Worm (Caenorhabditis elegans) whole organism, young adult: ENCODE measurements around the gene rps-25.

Source experiments
- B0019.2 ChIP-seq: fragments of 200-800 bp; sonication (Bioruptor generic); conservative IDR thresholded peaks from 2 replicates; pipeline ENCODE4 v1.3.6; 2022; ENCODE audit warnings: missing genetic modification reagents, missing genetic modification characterization, missing compliant biosample characterization
- C06A6.2 ChIP-seq: fragments of 200-800 bp; sonication (Bioruptor generic); conservative IDR thresholded peaks from 2 replicates; pipeline ENCODE4 v1.3.6; 2022; ENCODE audit warnings: missing genetic modification characterization, missing compliant biosample characterization
- F10E7.11 ChIP-seq: sonication (generic microtip); optimal IDR thresholded peaks from 2 replicates; lab custom pipeline; 2017; ENCODE audit warnings: mild to moderate bottlenecking, missing genetic modification characterization, moderate library complexity, missing compliant biosample characterization
- F33H1.4 ChIP-seq: fragments of 200-800 bp; sonication (Bioruptor generic); IDR thresholded peaks from 2 replicates; pipeline ENCODE4 v1.3.6; 2022; ENCODE audit warnings: missing genetic modification reagents, missing genetic modification characterization, missing compliant biosample characterization
- F49E8.2 ChIP-seq: sonication (generic microtip); optimal IDR thresholded peaks from 3 replicates; lab custom pipeline; 2017; ENCODE audit warnings: missing genetic modification characterization, mild to moderate bottlenecking, missing compliant biosample characterization, antibody characterized with exemption, moderate library complexity; ENCODE audit not compliant: insufficient read depth
- F55B11.4 ChIP-seq: sonication (generic microtip); optimal IDR thresholded peaks from 2 replicates; lab custom pipeline; 2016; ENCODE audit warnings: missing compliant biosample characterization, missing genetic modification characterization, borderline replicate concordance; ENCODE audit not compliant: insufficient read depth
- Y56A3A.18 ChIP-seq: fragments of 200-800 bp; sonication (Bioruptor generic); IDR thresholded peaks from 2 replicates; pipeline ENCODE4 v1.3.6; 2022; ENCODE audit warnings: missing genetic modification reagents, missing genetic modification characterization, missing compliant biosample characterization
- Y79H2A.3 ChIP-seq: fragments of 200-800 bp; sonication (Bioruptor generic); conservative IDR thresholded peaks from 2 replicates; pipeline ENCODE4 v1.3.6; 2022; ENCODE audit warnings: missing genetic modification reagents, missing genetic modification characterization, missing compliant biosample characterization
- Y95B8A.8 ChIP-seq: fragments of 200-800 bp; sonication (Bioruptor generic); IDR thresholded peaks from 2 replicates; pipeline ENCODE4 v1.3.6; 2022; ENCODE audit warnings: missing genetic modification reagents, missing genetic modification characterization, missing compliant biosample characterization
- akir-1 ChIP-seq: fragments of 200-800 bp; sonication (Bioruptor generic); optimal IDR thresholded peaks from 2 replicates; lab custom pipeline; 2018; ENCODE audit warnings: mild to moderate bottlenecking, missing genetic modification characterization, moderate library complexity, missing compliant biosample characterization
- ama-1 ChIP-seq, 3 experiments: fragments of 150-350 bp in 1 of 3; sonication (generic microtip) in 2 of 3; optimal IDR thresholded peaks; 2 replicates each; lab custom pipeline; 2014 to 2018; ENCODE audit warnings: missing biosample characterization in 2 of 3, missing genetic modification characterization in 2 of 3, missing genetic modification reagents in 2 of 3
- aptf-2 ChIP-seq: fragments of 200-800 bp; sonication (Bioruptor generic); conservative IDR thresholded peaks from 2 replicates; pipeline ENCODE4 v1.3.6; 2022; ENCODE audit warnings: missing genetic modification reagents, missing genetic modification characterization, missing compliant biosample characterization
- aptf-3 ChIP-seq: fragments of 200-800 bp; sonication (Bioruptor generic); IDR thresholded peaks from 2 replicates; pipeline ENCODE4 v1.3.6; 2022; ENCODE audit warnings: missing genetic modification characterization, missing compliant biosample characterization
- cebp-1 ChIP-seq, 2 experiments: fragments of 200-800 bp in 1 of 2; sonication (Bioruptor generic) in 1 of 2; sonication (generic microtip) in 1 of 2; IDR thresholded peaks in 1 of 2; optimal IDR thresholded peaks in 1 of 2; 2 replicates each; pipeline versions ENCODE4 v1.3.6 to Lab custom; 2017 to 2022; ENCODE audit warnings: missing compliant biosample characterization in 2 of 2, missing genetic modification characterization in 2 of 2, mild to moderate bottlenecking in 1 of 2, missing genetic modification reagents in 1 of 2, moderate library complexity in 1 of 2
- ceh-100 ChIP-seq: fragments of 200-800 bp; sonication (Bioruptor generic); IDR thresholded peaks from 2 replicates; pipeline ENCODE4 v1.3.6; 2022; ENCODE audit warnings: missing genetic modification reagents, missing genetic modification characterization, missing compliant biosample characterization
- ceh-91 ChIP-seq: fragments of 200-800 bp; sonication (Bioruptor generic); IDR thresholded peaks from 2 replicates; pipeline ENCODE4 v1.3.6; 2022; ENCODE audit warnings: missing genetic modification reagents, missing genetic modification characterization, missing compliant biosample characterization
- dpff-1 ChIP-seq: sonication (generic microtip); optimal IDR thresholded peaks from 2 replicates; lab custom pipeline; 2017; ENCODE audit warnings: mild to moderate bottlenecking, missing genetic modification characterization, missing compliant biosample characterization
- dpl-1 ChIP-seq: fragments of 150-350 bp; optimal IDR thresholded peaks from 2 replicates; lab custom pipeline; 2014; ENCODE audit warnings: missing biosample characterization, missing genetic modification reagents, missing genetic modification characterization
- egl-18 ChIP-seq: fragments of 200-800 bp; sonication (Bioruptor generic); IDR thresholded peaks from 2 replicates; pipeline ENCODE4 v1.3.6; 2022; ENCODE audit warnings: missing genetic modification reagents, missing genetic modification characterization, missing compliant biosample characterization
- egl-44 ChIP-seq: fragments of 200-800 bp; sonication (Bioruptor generic); IDR thresholded peaks from 2 replicates; pipeline ENCODE4 v1.3.6; 2022; ENCODE audit warnings: missing genetic modification reagents, missing genetic modification characterization, missing compliant biosample characterization
- hlh-12 ChIP-seq: sonication (generic microtip); optimal IDR thresholded peaks from 2 replicates; lab custom pipeline; 2016; ENCODE audit warnings: missing genetic modification characterization, missing compliant biosample characterization
- hmg-1.2 ChIP-seq: fragments of 200-800 bp; sonication (Bioruptor generic); IDR thresholded peaks from 2 replicates; pipeline ENCODE4 v1.3.6; 2022; ENCODE audit warnings: missing genetic modification reagents, missing genetic modification characterization, missing compliant biosample characterization
- hmg-20 ChIP-seq: fragments of 200-800 bp; sonication (Bioruptor generic); IDR thresholded peaks from 2 replicates; pipeline ENCODE4 v1.3.6; 2022; ENCODE audit warnings: missing genetic modification reagents, missing genetic modification characterization, missing compliant biosample characterization
- hrde-1 ChIP-seq: sonication (generic microtip); optimal IDR thresholded peaks from 2 replicates; lab custom pipeline; 2016; ENCODE audit warnings: missing genetic modification characterization, mild to moderate bottlenecking, missing compliant biosample characterization, moderate library complexity, missing genotype, missing genetic modification reagents, borderline replicate concordance
- let-607 ChIP-seq, 2 experiments: fragments of 200-800 bp in 1 of 2; sonication (Bioruptor generic) in 1 of 2; sonication (generic microtip) in 1 of 2; optimal IDR thresholded peaks; 2 replicates each; lab custom pipeline; 2016 to 2018; ENCODE audit warnings: mild to moderate bottlenecking in 2 of 2, missing compliant biosample characterization in 2 of 2, missing genetic modification characterization in 2 of 2, moderate library complexity in 2 of 2, missing genotype in 1 of 2
- lin-26 ChIP-seq: fragments of 200-800 bp; sonication (Bioruptor generic); IDR thresholded peaks from 2 replicates; pipeline ENCODE4 v1.3.6; 2022; ENCODE audit warnings: missing genetic modification reagents, missing genetic modification characterization, missing compliant biosample characterization
- lir-1 ChIP-seq: fragments of 200-800 bp; sonication (Bioruptor generic); conservative IDR thresholded peaks from 2 replicates; pipeline ENCODE4 v1.3.6; 2022; ENCODE audit warnings: missing genetic modification reagents, missing genetic modification characterization, missing compliant biosample characterization
- madf-3 ChIP-seq: fragments of 200-800 bp; sonication (Bioruptor generic); IDR thresholded peaks from 2 replicates; pipeline ENCODE4 v1.3.6; 2022; ENCODE audit warnings: missing genetic modification reagents, missing genetic modification characterization, missing compliant biosample characterization
- mes-4 ChIP-seq: sonication (generic microtip); optimal IDR thresholded peaks from 2 replicates; lab custom pipeline; 2016; ENCODE audit warnings: missing genotype, missing genetic modification characterization, missing compliant biosample characterization
- nfya-2 ChIP-seq: fragments of 200-800 bp; sonication (Bioruptor generic); IDR thresholded peaks from 2 replicates; pipeline ENCODE4 v1.3.6; 2022; ENCODE audit warnings: missing genetic modification reagents, missing genetic modification characterization, missing compliant biosample characterization
- nhr-179 ChIP-seq: sonication (generic microtip); optimal IDR thresholded peaks from 2 replicates; lab custom pipeline; 2016; ENCODE audit warnings: mild to moderate bottlenecking, missing genetic modification characterization, missing compliant biosample characterization
- nhr-80 ChIP-seq: sonication (generic microtip); optimal IDR thresholded peaks from 2 replicates; lab custom pipeline; 2016; ENCODE audit warnings: missing genetic modification characterization, missing compliant biosample characterization
- nhr-90 ChIP-seq: sonication (generic microtip); optimal IDR thresholded peaks from 2 replicates; lab custom pipeline; 2016; ENCODE audit warnings: missing genotype, mild to moderate bottlenecking, missing genetic modification characterization, missing compliant biosample characterization
- repo-1 ChIP-seq: sonication (generic microtip); optimal IDR thresholded peaks from 2 replicates; lab custom pipeline; 2017; ENCODE audit warnings: mild to moderate bottlenecking, missing genetic modification characterization, missing compliant biosample characterization
- rpc-1 ChIP-seq, 2 experiments: fragments of 150-350 bp in 1 of 2; sonication (generic microtip) in 1 of 2; optimal IDR thresholded peaks; 2 replicates each; lab custom pipeline; 2014 to 2018; ENCODE audit warnings: missing biosample characterization in 1 of 2, missing genetic modification characterization in 1 of 2, missing genetic modification reagents in 1 of 2, missing genotype in 1 of 2
- sea-2 ChIP-seq: fragments of 200-800 bp; sonication (Bioruptor generic); IDR thresholded peaks from 2 replicates; pipeline ENCODE4 v1.3.6; 2022; ENCODE audit warnings: missing genetic modification characterization, missing compliant biosample characterization
- snpc-4 ChIP-seq, 5 experiments: fragments of 150-350 bp in 1 of 5; sonication (generic microtip) in 4 of 5; optimal IDR thresholded peaks; 2 replicates each; lab custom pipeline; 2014 to 2018; ENCODE audit warnings: missing genetic modification characterization in 5 of 5, missing biosample characterization in 3 of 5, antibody characterized with exemption in 2 of 5, mild to moderate bottlenecking in 2 of 5, missing compliant biosample characterization in 2 of 5, missing genotype in 2 of 5, moderate library complexity in 2 of 5, missing genetic modification reagents in 1 of 5
- somi-1 ChIP-seq: fragments of 200-800 bp; sonication (Bioruptor generic); optimal IDR thresholded peaks from 2 replicates; lab custom pipeline; 2018; ENCODE audit warnings: mild to moderate bottlenecking, missing genetic modification characterization, missing compliant biosample characterization
- sptf-2 ChIP-seq: fragments of 200-800 bp; sonication (Bioruptor generic); optimal IDR thresholded peaks from 2 replicates; lab custom pipeline; 2018; ENCODE audit warnings: mild to moderate bottlenecking, missing genetic modification characterization, missing compliant biosample characterization
- tbp1 ChIP-seq: fragments of 200-800 bp; sonication (Bioruptor generic); optimal IDR thresholded peaks from 2 replicates; lab custom pipeline; 2018; ENCODE audit warnings: mild to moderate bottlenecking, missing genetic modification characterization, missing compliant biosample characterization
- unc-130 ChIP-seq: sonication (generic microtip); optimal IDR thresholded peaks from 2 replicates; lab custom pipeline; 2016; ENCODE audit warnings: missing genetic modification reagents, missing genetic modification characterization, missing compliant biosample characterization
- xnd-1 ChIP-seq: sonication (generic microtip); optimal IDR thresholded peaks from 2 replicates; lab custom pipeline; 2016; ENCODE audit warnings: missing genotype, missing genetic modification reagents, missing genetic modification characterization, missing compliant biosample characterization
- ztf-18 ChIP-seq: sonication (generic microtip); optimal IDR thresholded peaks from 2 replicates; lab custom pipeline; 2016; ENCODE audit warnings: missing genotype, mild to moderate bottlenecking, missing genetic modification characterization, missing compliant biosample characterization
- ztf-22 ChIP-seq: fragments of 200-800 bp; sonication (Bioruptor generic); optimal IDR thresholded peaks from 2 replicates; lab custom pipeline; 2018; ENCODE audit warnings: mild to moderate bottlenecking, missing genetic modification characterization, moderate library complexity, missing compliant biosample characterization
- ztf-6 ChIP-seq: fragments of 200-800 bp; sonication (Bioruptor generic); IDR thresholded peaks from 2 replicates; pipeline ENCODE4 v1.3.6; 2022; ENCODE audit warnings: missing genetic modification reagents, missing genetic modification characterization, missing compliant biosample characterization

rps-25 gene

ce11 chrIV:5967035-5967499, 19.7 kb upstream of the rps-25 start (continued):
- TF ChIP-seq hrde-1 (tag; lab: Kevin White, UChicago) (peak; percentile 82), sea-2 (GFP tag; lab: Robert Waterston, UW) (0 out of 2 replicates have a peak, but pooled peaks have one; percentile 67), aptf-2 (GFP tag; lab: Robert Waterston, UW) (0 out of 2 replicates have a peak, but pooled peaks have one; percentile 57), snpc-4 (GFP tag; optimal IDR thresholded peaks at IDR 0.05; lab: Kevin White, UChicago) (peak; percentile 93), snpc-4 (tag; optimal IDR thresholded peaks at IDR 0.05; lab: Kevin White, UChicago) (peak; percentile 82 to 97 (median 96)), unc-130 (GFP tag; lab: Kevin White, UChicago) (peak; percentile 68), dpff-1 (tag; lab: Kevin White, UChicago) (no peak), cebp-1 (GFP tag; IDR thresholded peaks at IDR 0.05; lab: Robert Waterston, UW) (peak; percentile 65; the same call in 1 of the 2 replicates), cebp-1 (tag; optimal IDR thresholded peaks at IDR 0.05; lab: Kevin White, UChicago) (peak; percentile 86), let-607 (tag; optimal IDR thresholded peaks at IDR 0.05; lab: Kevin White, UChicago) (peak; percentile 62 to 83), lin-26 (GFP tag; lab: Robert Waterston, UW) (peak; percentile 98; the same call in 1 of the 2 replicates), nhr-80 (peak; percentile 95), lir-1 (peak; percentile 72; the same call in 1 of the 2 replicates), ztf-18 (tag; lab: Kevin White, UChicago) (peak; percentile 75), nfya-2 (GFP tag; lab: Robert Waterston, UW) (no peak), C06A6.2 (GFP tag; lab: Robert Waterston, UW) (peak; percentile 60; the same call in 1 of the 2 replicates), ama-1 (optimal IDR thresholded peaks at IDR 0.05; lab: Kevin White, UChicago) (no peak), ama-1 (GFP tag; optimal IDR thresholded peaks at IDR 0.05; lab: Kevin White, UChicago) (peak; percentile 52 to 91), sptf-2 (GFP tag; lab: Kevin White, UChicago) (no peak), tbp1 (GFP tag; lab: Kevin White, UChicago) (peak; percentile 99), F55B11.4 (tag; lab: Kevin White, UChicago) (no peak), F49E8.2 (tag; lab: Kevin White, UChicago) (peak; percentile 79), ztf-6 (GFP tag; lab: Robert Waterston, UW) (peak; percentile 8; the same call in 1 of the 2 replicates), Y79H2A.3 (GFP tag; lab: Robert Waterston, UW) (no peak; the same call in 1 of the 2 replicates), nhr-90 (tag; lab: Kevin White, UChicago) (peak; percentile 92), mes-4 (tag; lab: Kevin White, UChicago) (peak; percentile 82), Y95B8A.8 (GFP tag; lab: Robert Waterston, UW) (peak; percentile 73; the same call in 1 of the 2 replicates), hlh-12 (tag; lab: Kevin White, UChicago) (peak; percentile 12), F33H1.4 (GFP tag; lab: Robert Waterston, UW) (peak; percentile 46), ceh-100 (GFP tag; lab: Robert Waterston, UW) (peak; percentile 37; the same call in 1 of the 2 replicates), egl-18 (GFP tag; lab: Robert Waterston, UW) (no peak), dpl-1 (GFP tag; lab: Kevin White, UChicago) (peak; percentile 45), nhr-179 (tag; lab: Kevin White, UChicago) (peak; percentile 7), hmg-20 (peak; percentile 80), ceh-91 (GFP tag; lab: Robert Waterston, UW) (no peak), akir-1 (GFP tag; lab: Kevin White, UChicago) (no peak), madf-3 (GFP tag; lab: Robert Waterston, UW) (peak; percentile 77; the same call in 1 of the 2 replicates), somi-1 (GFP tag; lab: Kevin White, UChicago) (peak; percentile 91), ztf-22 (GFP tag; lab: Kevin White, UChicago) (peak; percentile 85), repo-1 (tag; lab: Kevin White, UChicago) (peak; percentile 81), F10E7.11 (tag; lab: Kevin White, UChicago) (peak; percentile 4), B0019.2 (GFP tag; lab: Robert Waterston, UW) (0 out of 2 replicates have a peak, but pooled peaks have one; percentile 14), hmg-1.2 (peak; percentile 79), rpc-1 (optimal IDR thresholded peaks at IDR 0.05; lab: Kevin White, UChicago) (peak; percentile 94), rpc-1 (tag; optimal IDR thresholded peaks at IDR 0.05; lab: Kevin White, UChicago) (peak; percentile 98), egl-44 (GFP tag; lab: Robert Waterston, UW) (peak; percentile 77; the same call in 1 of the 2 replicates), xnd-1 (no peak), Y56A3A.18 (GFP tag; lab: Robert Waterston, UW) (peak; percentile 90; the same call in 1 of the 2 replicates), aptf-3 (GFP tag; lab: Robert Waterston, UW) (no peak)
